Fruit fly (Drosophila melanogaster) whole organism, embryonic: ENCODE measurements around the gene CG31109.

Source experiments
- Adf1 ChIP-seq: fragments of 200-800 bp; sonication (Bioruptor generic); IDR thresholded peaks from 2 replicates; pipeline ENCODE4 v1.3.6; 2022; ENCODE audit warnings: missing biosample characterization, missing genetic modification characterization
- CG10366 ChIP-seq: fragments of 200-800 bp; sonication (Bioruptor generic); IDR thresholded peaks from 2 replicates; pipeline ENCODE4 v1.3.6; 2022; ENCODE audit warnings: missing biosample characterization, missing genetic modification characterization
- CG10565 ChIP-seq: fragments of 200-800 bp; sonication (Bioruptor generic); optimal IDR thresholded peaks from 3 replicates; lab custom pipeline; 2016; ENCODE audit warnings: missing biosample characterization, mild to moderate bottlenecking, missing genetic modification characterization
- CG11093 ChIP-seq: fragments of 200-800 bp; sonication (Bioruptor generic); IDR thresholded peaks from 3 replicates; pipeline ENCODE4 v1.3.6; 2022; ENCODE audit warnings: missing biosample characterization, missing genetic modification characterization
- CG11398 ChIP-seq: fragments of 200-800 bp; sonication (Bioruptor generic); optimal IDR thresholded peaks from 2 replicates; lab custom pipeline; 2016; ENCODE audit warnings: missing biosample characterization, missing genetic modification characterization
- CG12299 ChIP-seq: fragments of 200-800 bp; sonication (Bioruptor generic); optimal IDR thresholded peaks from 2 replicates; lab custom pipeline; 2018; ENCODE audit warnings: missing biosample characterization, mild to moderate bottlenecking, missing genetic modification characterization
- CG12391 ChIP-seq: fragments of 200-800 bp; sonication (Bioruptor generic); optimal IDR thresholded peaks from 3 replicates; lab custom pipeline; 2018; ENCODE audit warnings: missing biosample characterization, mild to moderate bottlenecking, missing genetic modification characterization, moderate library complexity
- CG15269 ChIP-seq: fragments of 200-800 bp; sonication (Bioruptor generic); optimal IDR thresholded peaks from 2 replicates; lab custom pipeline; 2018; ENCODE audit warnings: missing biosample characterization, mild to moderate bottlenecking, missing genetic modification characterization, moderate library complexity
- CG17359 ChIP-seq: fragments of 200-800 bp; sonication (Bioruptor generic); optimal IDR thresholded peaks from 3 replicates; lab custom pipeline; 2018; ENCODE audit warnings: missing biosample characterization, mild to moderate bottlenecking, missing genetic modification characterization, moderate library complexity
- CG2202 ChIP-seq: fragments of 200-800 bp; sonication (Bioruptor generic); optimal IDR thresholded peaks from 2 replicates; lab custom pipeline; 2018; ENCODE audit warnings: missing biosample characterization, mild to moderate bottlenecking, missing genetic modification characterization
- CG3163 ChIP-seq: fragments of 200-800 bp; sonication (Bioruptor generic); optimal IDR thresholded peaks from 3 replicates; lab custom pipeline; 2016; ENCODE audit warnings: missing biosample characterization, missing genetic modification characterization
- CG34376 ChIP-seq: fragments of 200-800 bp; sonication (Bioruptor generic); optimal IDR thresholded peaks from 2 replicates; lab custom pipeline; 2018; ENCODE audit warnings: missing biosample characterization, mild to moderate bottlenecking, missing genetic modification characterization
- CG43689 ChIP-seq: fragments of 200-800 bp; sonication (Bioruptor generic); IDR thresholded peaks from 2 replicates; pipeline ENCODE4 v1.3.6; 2022; ENCODE audit warnings: missing biosample characterization, missing genetic modification characterization
- CG4707 ChIP-seq: fragments of 200-800 bp; sonication (Bioruptor generic); optimal IDR thresholded peaks from 2 replicates; lab custom pipeline; 2018; ENCODE audit warnings: missing biosample characterization, mild to moderate bottlenecking, missing genetic modification characterization, moderate library complexity
- CG6683 ChIP-seq: fragments of 200-800 bp; sonication (Bioruptor generic); optimal IDR thresholded peaks from 2 replicates; lab custom pipeline; 2017; ENCODE audit warnings: missing biosample characterization, mild to moderate bottlenecking, missing genetic modification characterization, missing genetic modification reagents
- CG6765 ChIP-seq: fragments of 200-800 bp; sonication (Bioruptor generic); optimal IDR thresholded peaks from 3 replicates; lab custom pipeline; 2017; ENCODE audit warnings: missing biosample characterization, mild to moderate bottlenecking, missing genetic modification characterization
- CG6854 ChIP-seq: fragments of 200-800 bp; sonication (Bioruptor generic); optimal IDR thresholded peaks from 3 replicates; lab custom pipeline; 2017; ENCODE audit warnings: missing biosample characterization, mild to moderate bottlenecking, missing genetic modification characterization
- CG7357 ChIP-seq: fragments of 200-800 bp; sonication (Bioruptor generic); IDR thresholded peaks from 3 replicates; pipeline ENCODE4 v1.3.6; 2022; ENCODE audit warnings: missing biosample characterization, missing genetic modification characterization
- CG8281 ChIP-seq: fragments of 200-800 bp; sonication (Bioruptor generic); optimal IDR thresholded peaks from 2 replicates; lab custom pipeline; 2018; ENCODE audit warnings: missing biosample characterization, mild to moderate bottlenecking, missing genetic modification characterization, moderate library complexity
- CG8388 ChIP-seq: fragments of 200-800 bp; sonication (Bioruptor generic); optimal IDR thresholded peaks from 2 replicates; lab custom pipeline; 2019; ENCODE audit warnings: missing biosample characterization, mild to moderate bottlenecking, missing genetic modification characterization, moderate library complexity
- CG9932 ChIP-seq: fragments of 200-800 bp; sonication (Bioruptor generic); IDR thresholded peaks from 2 replicates; pipeline ENCODE4 v1.3.6; 2022; ENCODE audit warnings: missing biosample characterization, missing genetic modification characterization
- Doc3 ChIP-seq: fragments of 200-800 bp; sonication (Bioruptor generic); IDR thresholded peaks from 3 replicates; pipeline ENCODE4 v1.3.6; 2022; ENCODE audit warnings: missing biosample characterization, missing genetic modification characterization; ENCODE audit not compliant: partially characterized antibody
- Drgx ChIP-seq: fragments of 200-800 bp; sonication (Bioruptor generic); IDR thresholded peaks from 2 replicates; pipeline ENCODE4 v1.3.6; 2022; ENCODE audit warnings: missing biosample characterization, missing genetic modification characterization
- Eip74EF ChIP-seq, 2 experiments: fragments of 200-800 bp in 1 of 2; fragments of >200 bp in 1 of 2; sonication (Bioruptor generic) in 1 of 2; optimal IDR thresholded peaks; 2 replicates each; lab custom pipeline; 2017 to 2019; ENCODE audit warnings: missing biosample characterization in 2 of 2, missing genetic modification characterization in 2 of 2, mild to moderate bottlenecking in 1 of 2, moderate library complexity in 1 of 2
- HLH54F ChIP-seq: fragments of 200-800 bp; sonication (Bioruptor generic); optimal IDR thresholded peaks from 3 replicates; lab custom pipeline; 2016; ENCODE audit warnings: missing biosample characterization, missing genetic modification characterization
- Hand ChIP-seq: fragments of 200-800 bp; sonication (Bioruptor generic); optimal IDR thresholded peaks from 2 replicates; lab custom pipeline; 2017; ENCODE audit warnings: mild to moderate bottlenecking, missing biosample characterization, missing genetic modification reagents, missing genetic modification characterization
- HmgZ ChIP-seq: fragments of 200-800 bp; sonication (Bioruptor generic); optimal IDR thresholded peaks from 2 replicates; lab custom pipeline; 2018; ENCODE audit warnings: missing biosample characterization, mild to moderate bottlenecking, missing genetic modification characterization
- Lhr ChIP-seq: fragments of 200-800 bp; sonication (Bioruptor generic); optimal IDR thresholded peaks from 3 replicates; lab custom pipeline; 2017; ENCODE audit warnings: mild to moderate bottlenecking, missing biosample characterization, missing genetic modification reagents, missing genetic modification characterization
- Lpt ChIP-seq: fragments of >200 bp; optimal IDR thresholded peaks from 2 replicates; lab custom pipeline; 2018; ENCODE audit warnings: missing biosample characterization, missing genetic modification characterization
- Myb ChIP-seq: fragments of 200-800 bp; sonication (Bioruptor generic); optimal IDR thresholded peaks from 2 replicates; lab custom pipeline; 2016; ENCODE audit warnings: missing biosample characterization, missing genetic modification characterization
- Rfx ChIP-seq: fragments of 200-800 bp; sonication (Bioruptor generic); IDR thresholded peaks from 2 replicates; pipeline ENCODE4 v1.3.6; 2022; ENCODE audit warnings: missing biosample characterization, missing genetic modification characterization
- Scr ChIP-seq: fragments of 200-800 bp; sonication (Bioruptor generic); IDR thresholded peaks from 2 replicates; pipeline ENCODE4 v1.3.6; 2022; ENCODE audit warnings: missing biosample characterization, missing genetic modification characterization; ENCODE audit not compliant: partially characterized antibody
- Side ChIP-seq: fragments of 200-800 bp; sonication (Bioruptor generic); optimal IDR thresholded peaks from 2 replicates; lab custom pipeline; 2016; ENCODE audit warnings: missing biosample characterization, missing genetic modification characterization
- Sox100B ChIP-seq: fragments of 200-800 bp; sonication (Bioruptor generic); optimal IDR thresholded peaks from 3 replicates; lab custom pipeline; 2018; ENCODE audit warnings: missing biosample characterization, mild to moderate bottlenecking, missing genetic modification characterization
- Xbp1 ChIP-seq: fragments of 200-800 bp; sonication (Bioruptor generic); optimal IDR thresholded peaks from 3 replicates; lab custom pipeline; 2016; ENCODE audit warnings: missing biosample characterization, mild to moderate bottlenecking, missing genetic modification characterization
- ap ChIP-seq: fragments of 200-800 bp; sonication (Bioruptor generic); IDR thresholded peaks from 2 replicates; pipeline ENCODE4 v1.3.6; 2022; ENCODE audit warnings: missing biosample characterization, missing genetic modification characterization
- ato ChIP-seq: fragments of 200-800 bp; sonication (Bioruptor generic); IDR thresholded peaks from 2 replicates; pipeline ENCODE4 v1.3.6; 2022; ENCODE audit warnings: missing biosample characterization, missing genetic modification characterization; ENCODE audit not compliant: partially characterized antibody
- br ChIP-seq: fragments of >200 bp; optimal IDR thresholded peaks from 2 replicates; lab custom pipeline; 2017
- cad ChIP-seq: fragments of >200 bp; optimal IDR thresholded peaks from 2 replicates; lab custom pipeline; 2017; ENCODE audit warnings: missing biosample characterization, missing genetic modification characterization
- dati ChIP-seq: fragments of 200-800 bp; sonication (Bioruptor generic); IDR thresholded peaks from 2 replicates; pipeline ENCODE4 v1.3.6; 2022; ENCODE audit warnings: missing biosample characterization, missing genetic modification characterization
- dmrt99B ChIP-seq: fragments of 200-800 bp; sonication (Bioruptor generic); optimal IDR thresholded peaks from 2 replicates; lab custom pipeline; 2018; ENCODE audit warnings: missing biosample characterization, mild to moderate bottlenecking, missing genetic modification characterization, moderate library complexity
- exex ChIP-seq: fragments of 200-800 bp; sonication (Bioruptor generic); optimal IDR thresholded peaks from 4 replicates; lab custom pipeline; 2018; ENCODE audit warnings: missing biosample characterization, mild to moderate bottlenecking, missing genetic modification characterization, moderate library complexity
- gro ChIP-seq: fragments of 200-800 bp; sonication (Bioruptor generic); optimal IDR thresholded peaks from 2 replicates; lab custom pipeline; 2016; ENCODE audit warnings: missing biosample characterization, missing genetic modification characterization
- ken ChIP-seq: fragments of 200-800 bp; sonication (Bioruptor generic); IDR thresholded peaks from 3 replicates; pipeline ENCODE4 v1.3.6; 2022; ENCODE audit warnings: missing biosample characterization, missing genetic modification characterization
- maf-S ChIP-seq: fragments of 200-800 bp; sonication (Bioruptor generic); optimal IDR thresholded peaks from 2 replicates; lab custom pipeline; 2016; ENCODE audit warnings: missing biosample characterization, missing genetic modification characterization
- pros ChIP-seq: fragments of 200-800 bp; sonication (Bioruptor generic); optimal IDR thresholded peaks from 3 replicates; lab custom pipeline; 2019; ENCODE audit warnings: missing biosample characterization, mild to moderate bottlenecking, missing genetic modification characterization, moderate library complexity
- rib ChIP-seq: fragments of 200-800 bp; sonication (Bioruptor generic); IDR thresholded peaks from 2 replicates; pipeline ENCODE4 v1.3.6; 2022; ENCODE audit warnings: missing biosample characterization, missing genetic modification characterization
- sd ChIP-seq: fragments of 200-800 bp; sonication (Bioruptor generic); optimal IDR thresholded peaks from 3 replicates; lab custom pipeline; 2018; ENCODE audit warnings: missing biosample characterization, mild to moderate bottlenecking, missing genetic modification characterization, moderate library complexity
- sens ChIP-seq: fragments of 200-800 bp; sonication (Bioruptor generic); peaks from one replicate; lab custom pipeline; 2016; ENCODE audit warnings: missing biosample characterization, missing genetic modification characterization
- wor ChIP-seq: fragments of 200-800 bp; sonication (Bioruptor generic); IDR thresholded peaks from 2 replicates; pipeline ENCODE4 v1.3.6; 2022; ENCODE audit warnings: missing biosample characterization, missing genetic modification characterization

CG31109 gene

DNA sequence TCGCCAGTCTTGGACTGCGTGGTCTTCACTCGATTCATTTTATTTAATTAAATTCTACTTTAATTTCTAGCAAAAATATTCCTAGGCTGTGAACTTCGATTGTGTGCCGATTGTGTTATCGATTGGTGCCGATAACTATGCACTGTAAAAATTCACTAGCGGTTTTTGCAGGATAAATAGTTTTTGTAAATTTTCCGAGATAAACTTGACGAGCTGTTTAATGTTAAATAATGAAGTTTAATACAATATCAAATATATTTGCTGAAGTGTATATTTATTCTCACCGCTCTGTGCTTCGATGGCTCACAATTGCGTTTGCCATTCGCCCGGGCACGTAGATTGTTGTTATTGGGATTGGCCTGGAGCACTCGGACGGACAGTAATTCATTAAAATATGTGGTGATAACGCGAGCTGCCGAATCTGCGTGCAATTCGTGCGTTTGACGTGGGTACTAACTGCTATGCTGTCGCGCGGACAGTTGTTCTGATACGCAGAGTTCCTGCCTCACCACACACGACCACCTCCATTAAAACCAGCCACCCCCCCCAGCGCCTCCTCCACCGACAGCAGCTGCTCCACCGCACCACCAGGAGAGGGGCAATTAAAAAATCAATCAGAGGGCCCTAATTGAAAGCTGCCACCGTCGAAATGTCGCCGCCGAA lies 29.4 kb downstream of the CG31109 start, which contains the start of the genes EMC6 and Hr96 (continued):
- peak; percentile 75; the same call in 2 of the 3 replicates for TF ChIP-seq CG11093 (GFP tag; lab: Robert Waterston, UW)
- peak; percentile 79 for TF ChIP-seq CG43689
- TF ChIP-seq CG8388: peak; percentile 87
- TF ChIP-seq sens (GFP tag; lab: Kevin White, UChicago): peak; percentile 99
- no peak for TF ChIP-seq br
- no peak for TF ChIP-seq cad (GFP tag; lab: Kevin White, UChicago)
- peak; percentile 67 for TF ChIP-seq CG10565 (GFP tag; lab: Kevin White, UChicago)
- TF ChIP-seq maf-S: peak; percentile 91
- TF ChIP-seq CG34376 (GFP tag; lab: Kevin White, UChicago): peak; percentile 91
- TF ChIP-seq Drgx: peak; percentile 92
- peak; percentile 78 for TF ChIP-seq Adf1
- TF ChIP-seq ap (GFP tag; lab: Robert Waterston, UW): peak; percentile 74
- TF ChIP-seq Rfx: peak; percentile 97
- TF ChIP-seq CG11398 (GFP tag; lab: Kevin White, UChicago): peak; percentile 82
- TF ChIP-seq CG9932 (GFP tag; lab: Robert Waterston, UW): peak; percentile 97
- no peak for TF ChIP-seq Lpt (GFP tag; lab: Kevin White, UChicago)
- no peak for TF ChIP-seq pros
- no peak for TF ChIP-seq dmrt99B (tag; lab: Kevin White, UChicago)
- peak; percentile 96 for TF ChIP-seq HLH54F (GFP tag; lab: Kevin White, UChicago)
- peak; percentile 72 for TF ChIP-seq CG4707 (GFP tag; lab: Kevin White, UChicago)
- TF ChIP-seq dati (GFP tag; lab: Robert Waterston, UW): peak; percentile 74; the same call in 1 of the 2 replicates
- TF ChIP-seq CG2202 (tag; lab: Kevin White, UChicago): peak; percentile 80
- TF ChIP-seq Doc3 (GFP tag; lab: Robert Waterston, UW): peak; percentile 55; the same call in 1 of the 3 replicates
- TF ChIP-seq Scr: peak; percentile 69
- TF ChIP-seq Myb (GFP tag; lab: Kevin White, UChicago): peak; percentile 70
- TF ChIP-seq HmgZ (tag; lab: Kevin White, UChicago): peak; percentile 98
- peak; percentile 85 for TF ChIP-seq exex (tag; lab: Kevin White, UChicago)
- TF ChIP-seq CG6765 (GFP tag; lab: Kevin White, UChicago): peak; percentile 73
- peak; percentile 83 for TF ChIP-seq CG6854 (GFP tag; lab: Kevin White, UChicago)
- peak; percentile 79 for TF ChIP-seq wor (GFP tag; lab: Robert Waterston, UW)
- TF ChIP-seq Sox100B (GFP tag; lab: Kevin White, UChicago): no peak
- TF ChIP-seq Hand (GFP tag; lab: Kevin White, UChicago): peak; percentile 73
- peak; percentile 83 for TF ChIP-seq rib
- TF ChIP-seq CG10366 (GFP tag; lab: Robert Waterston, UW): peak; percentile 93
- peak; percentile 88 for TF ChIP-seq sd
- peak; percentile 92 for TF ChIP-seq Side
- peak; percentile 78 for TF ChIP-seq Lhr (GFP tag; lab: Kevin White, UChicago)
- TF ChIP-seq CG15269 (tag; lab: Kevin White, UChicago): peak; percentile 94
- peak; percentile 83 for TF ChIP-seq CG6683 (GFP tag; lab: Kevin White, UChicago)
- TF ChIP-seq ken (GFP tag; lab: Robert Waterston, UW): peak; percentile 96
- peak; percentile 90 for TF ChIP-seq CG12299
- TF ChIP-seq CG3163 (GFP tag; lab: Kevin White, UChicago): peak; percentile 68
- TF ChIP-seq ato (GFP tag; lab: Robert Waterston, UW): peak; percentile 82
- peak; percentile 96 for TF ChIP-seq Xbp1
- TF ChIP-seq gro (GFP tag; lab: Kevin White, UChicago): no peak
- TF ChIP-seq CG12391 (tag; lab: Kevin White, UChicago): peak; percentile 96
- peak; percentile 93 for TF ChIP-seq CG17359
- no peak for TF ChIP-seq Eip74EF (GFP tag; optimal IDR thresholded peaks at IDR 0.05; lab: Kevin White, UChicago)
- peak; percentile 82 for TF ChIP-seq CG7357 (GFP tag; lab: Robert Waterston, UW)
- TF ChIP-seq CG8281 (tag; lab: Kevin White, UChicago): peak; percentile 77
